Fruit fly (Drosophila melanogaster) whole organism, wandering third instar larva: ENCODE data around the gene Lsp1alpha.

Experiments
- Jra ChIP-seq: sonication (Bioruptor generic); optimal IDR thresholded peaks from 2 replicates; lab custom pipeline; 2016; ENCODE audit warnings: missing biosample characterization, missing genetic modification characterization
- OdsH ChIP-seq: fragments of 200-800 bp; sonication (Bioruptor generic); optimal IDR thresholded peaks from 2 replicates; lab custom pipeline; 2016; ENCODE audit warnings: missing biosample characterization, mild to moderate bottlenecking, missing genetic modification characterization
- Rel ChIP-seq, 2 experiments: fragments of 200-800 bp; sonication (Bioruptor generic) in 1 of 2; optimal IDR thresholded peaks; 2 replicates in 1 of 2; 3 replicates in 1 of 2; lab custom pipeline; 2016 to 2019; ENCODE audit warnings: mild to moderate bottlenecking in 2 of 2, missing biosample characterization in 2 of 2, missing genetic modification characterization in 2 of 2, moderate library complexity in 1 of 2
- dmrt93B ChIP-seq: fragments of 200-800 bp; sonication (Bioruptor generic); optimal IDR thresholded peaks from 2 replicates; lab custom pipeline; 2018; ENCODE audit warnings: missing biosample characterization, mild to moderate bottlenecking, missing genetic modification characterization
- pan ChIP-seq: fragments of >200 bp; optimal IDR thresholded peaks from 2 replicates; lab custom pipeline; 2017
- sv ChIP-seq: fragments of 200-800 bp; sonication (Bioruptor generic); optimal IDR thresholded peaks from 3 replicates; lab custom pipeline; 2016; ENCODE audit warnings: missing biosample characterization, missing genetic modification characterization

DNA sequence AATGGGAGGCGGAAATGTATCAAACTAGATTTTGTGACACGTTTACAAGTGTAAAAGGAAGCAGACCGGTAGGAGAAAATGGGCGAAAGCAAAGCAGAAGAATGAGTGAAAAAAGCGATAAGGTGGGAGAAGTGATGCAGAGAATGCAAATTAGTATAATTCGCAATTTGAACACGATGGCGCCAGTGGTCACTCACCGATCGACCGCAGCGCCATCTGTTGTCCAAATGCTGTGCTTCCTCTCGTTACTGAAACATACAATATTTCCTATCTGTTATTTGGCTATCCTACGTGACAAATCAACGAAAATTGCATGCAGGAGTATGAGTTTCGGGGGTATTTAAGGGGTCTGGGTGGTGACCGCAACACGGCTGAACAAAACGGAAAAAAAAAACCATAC is 50.7 kb downstream of the Lsp1alpha start:
- no peak for TF ChIP-seq pan (lab: Kevin White, UChicago)
- no peak for TF ChIP-seq Rel (GFP tag; optimal IDR thresholded peaks at IDR 0.05; lab: Kevin White, UChicago)
- no peak for TF ChIP-seq Rel (tag; optimal IDR thresholded peaks at IDR 0.05; lab: Kevin White, UChicago)
- no peak for TF ChIP-seq sv
- no peak for TF ChIP-seq Jra
- TF ChIP-seq dmrt93B (GFP tag; lab: Kevin White, UChicago): no peak
- TF ChIP-seq OdsH: no peak
